Fruit fly (Drosophila melanogaster): ENCODE results near the gene Pvr.

- TF ChIP-seq pan (optimal IDR thresholded peaks at IDR 0.05), result no peak
- TF ChIP-seq psq (GFP tag; optimal IDR thresholded peaks at IDR 0.05), result no peak
- no peak for TF ChIP-seq lola (GFP tag; optimal IDR thresholded peaks at IDR 0.05)
- TF ChIP-seq usp (GFP tag; optimal IDR thresholded peaks at IDR 0.05), result no peak
- TF ChIP-seq tai (GFP tag; optimal IDR thresholded peaks at IDR 0.05), result no peak
- no peak for TF ChIP-seq h (GFP tag; optimal IDR thresholded peaks at IDR 0.05)
- no peak for TF ChIP-seq N (GFP tag; optimal IDR thresholded peaks at IDR 0.05)
- TF ChIP-seq Vsx2 (GFP tag; optimal IDR thresholded peaks at IDR 0.05; ENCODE audit: partially characterized antibody), result no peak
- no peak for TF ChIP-seq Myc (optimal IDR thresholded peaks at IDR 0.05)
- TF ChIP-seq CG32264 (GFP tag; optimal IDR thresholded peaks at IDR 0.05), result no peak
- TF ChIP-seq OdsH (GFP tag; optimal IDR thresholded peaks at IDR 0.05), result no peak
- no peak for TF ChIP-seq Sp1 (GFP tag; optimal IDR thresholded peaks at IDR 0.05)
These were observed 2.5 kb upstream of the Pvr start, which contains the start of gene CG14277 for dm6 chr2L:8242186-8242585.
